Worm (Caenorhabditis elegans) whole organism, dauer: ENCODE data around the gene srh-209.

ENCODE experiments used
- unc-62 ChIP-seq: sonication (generic microtip); optimal IDR thresholded peaks from 2 replicates; lab custom pipeline; 2017; ENCODE audit warnings: missing biosample characterization, missing genetic modification reagents, missing genetic modification characterization

srh-209 gene

ce11 chrV:18395649-18396048, 9.0 kb downstream of the srh-209 start, which contains the start of gene Y51A2B.9:
Gene Y51A2B.9 (minus strand): TSS chrV:18395749.
- TF ChIP-seq unc-62 (GFP tag; lab: Kevin White, UChicago) = no peak

ce11 chrV:18394203-18394602, 10.5 kb downstream of the srh-209 start, which contains the start of gene Y51A2B.6:
Gene Y51A2B.6 (minus strand): TSS chrV:18394303.
- TF ChIP-seq unc-62 (GFP tag; lab: Kevin White, UChicago) = no peak

- TF ChIP-seq unc-62 (GFP tag; lab: Kevin White, UChicago) = no peak
Measured at ce11 chrV:18389046-18389445, 15.6 kb downstream of the srh-209 start, which contains the start of the genes Y51A2B.4 and Y51A2B.5. Gene Y51A2B.4 (minus strand): TSS chrV:18389146. Gene Y51A2B.5 (plus strand): TSS chrV:18389277.

- no peak for TF ChIP-seq unc-62 (GFP tag; lab: Kevin White, UChicago)
Measured at ce11 chrV:18382590-18382989, 22.1 kb downstream of the srh-209 start, which contains the start of gene nhr-288. Gene nhr-288 (minus strand): TSS chrV:18382690.

- TF ChIP-seq unc-62 (GFP tag; lab: Kevin White, UChicago) = no peak
Measured at ce11 chrV:18378819-18379218, 25.8 kb downstream of the srh-209 start, which contains the start of gene Y51A2B.8. Gene Y51A2B.8 (plus strand): TSS chrV:18379119.

- TF ChIP-seq unc-62 (GFP tag; lab: Kevin White, UChicago) = no peak
Measured at ce11 chrV:18375551-18375950, 29.1 kb downstream of the srh-209 start.

ce11 chrV:18374194-18374593, 30.5 kb downstream of the srh-209 start, which contains the start of gene Y51A2B.2:
Gene Y51A2B.2 (plus strand): TSS chrV:18374494.
- TF ChIP-seq unc-62 (GFP tag; lab: Kevin White, UChicago) = no peak

- no peak for TF ChIP-seq unc-62 (GFP tag; lab: Kevin White, UChicago)
Measured at ce11 chrV:18371579-18371978, 33.1 kb downstream of the srh-209 start, which contains the start of gene C08E8.4. Gene C08E8.4 (plus strand): TSS chrV:18371846.

ce11 chrV:18371028-18371427, 33.6 kb downstream of the srh-209 start:
- TF ChIP-seq unc-62 (GFP tag; lab: Kevin White, UChicago) = no peak

- TF ChIP-seq unc-62 (GFP tag; lab: Kevin White, UChicago) = no peak
Measured at ce11 chrV:18368322-18368721, 36.3 kb downstream of the srh-209 start, which contains the start of gene C08E8.6. Gene C08E8.6 (minus strand): TSS chrV:18368422.

- no peak for TF ChIP-seq unc-62 (GFP tag; lab: Kevin White, UChicago)
Measured at ce11 chrV:18364558-18364957, 40.1 kb downstream of the srh-209 start, which contains the start of gene C08E8.9. Gene C08E8.9 (plus strand): TSS chrV:18364858.

- TF ChIP-seq unc-62 (GFP tag; lab: Kevin White, UChicago) = no peak
Measured at ce11 chrV:18362402-18362801, 42.3 kb downstream of the srh-209 start, which contains the start of gene C08E8.1. Gene C08E8.1 (minus strand): TSS chrV:18362502.

ce11 chrV:18359888-18360287, 44.8 kb downstream of the srh-209 start, which contains the start of gene C08E8.5:
Gene C08E8.5 (minus strand): TSS chrV:18359988.
- TF ChIP-seq unc-62 (GFP tag; lab: Kevin White, UChicago) = no peak

ce11 chrV:18355742-18356141, 48.9 kb downstream of the srh-209 start, which contains the start of gene C08E8.2:
Gene C08E8.2 (minus strand): TSS chrV:18355842.
- TF ChIP-seq unc-62 (GFP tag; lab: Kevin White, UChicago) = no peak

ce11 chrV:18354299-18354698, 50.4 kb downstream of the srh-209 start:
- no peak for TF ChIP-seq unc-62 (GFP tag; lab: Kevin White, UChicago)
